Fruit fly (Drosophila melanogaster) S2 (cell line): ENCODE data around the gene AsnRS.

Source experiments
- CG8478 ChIP-seq: fragments of >200 bp; optimal IDR thresholded peaks from 2 replicates; lab custom pipeline; 2018
- CTCF ChIP-seq, 2 experiments: fragments of >200 bp; optimal IDR thresholded peaks; 2 replicates each; lab custom pipeline; 2018

- no peak for TF ChIP-seq CG8478 (lab: Kevin White, UChicago)
- no peak for TF ChIP-seq CTCF (optimal IDR thresholded peaks at IDR 0.05; lab: Kevin White, UChicago)
Observed at dm6 chr2L:19162330-19163100, 30.8 kb upstream of the AsnRS start.
